Fruit fly (Drosophila melanogaster): Measurements from ENCODE around the gene CG46301.

dm6 chr2L:14094606-14095005 lies 9.3 kb upstream of the CG46301 start:
- TF ChIP-seq usp (GFP tag; optimal IDR thresholded peaks at IDR 0.05) (no peak), Dll (optimal IDR thresholded peaks at IDR 0.05) (no peak), pan (optimal IDR thresholded peaks at IDR 0.05) (no peak), CG8478 (optimal IDR thresholded peaks at IDR 0.05) (no peak)
